Fruit fly (Drosophila melanogaster) whole organism, pupa: ENCODE data around the gene Col4a1.

Source experiments
- CG15710 ChIP-seq: fragments of 200-800 bp; sonication (Bioruptor generic); optimal IDR thresholded peaks from 2 replicates; lab custom pipeline; 2018; ENCODE audit warnings: missing biosample characterization, mild to moderate bottlenecking, missing genetic modification characterization, moderate library complexity
- CG8159 ChIP-seq: fragments of 200-800 bp; sonication (Bioruptor generic); optimal IDR thresholded peaks from 3 replicates; lab custom pipeline; 2018; ENCODE audit warnings: missing biosample characterization, mild to moderate bottlenecking, missing genetic modification characterization, moderate library complexity
- CG8301 ChIP-seq: fragments of 200-800 bp; sonication (Bioruptor generic); optimal IDR thresholded peaks from 2 replicates; lab custom pipeline; 2018; ENCODE audit warnings: missing biosample characterization, mild to moderate bottlenecking, missing genetic modification characterization
- D1 ChIP-seq: fragments of 200-800 bp; sonication (Bioruptor generic); optimal IDR thresholded peaks from 2 replicates; lab custom pipeline; 2018; ENCODE audit warnings: missing biosample characterization, mild to moderate bottlenecking, missing genetic modification characterization, moderate library complexity

- TF ChIP-seq D1 (tag; lab: Kevin White, UChicago) (no peak), CG15710 (peak; percentile 97), CG8159 (tag; lab: Kevin White, UChicago) (peak; percentile 96), CG8301 (tag; lab: Kevin White, UChicago) (peak; percentile 93)
Observed at dm6 chr2L:4981278-4981966, 48.0 kb upstream of the Col4a1 start, which contains the start of the genes CG8892 and CG34126.
